Fruit fly (Drosophila melanogaster) whole organism, prepupa: ENCODE measurements around the gene Gycbeta100B.

ENCODE experiments used
- CG1621 ChIP-seq: fragments of 200-800 bp; sonication (Bioruptor generic); optimal IDR thresholded peaks from 3 replicates; lab custom pipeline; 2018; ENCODE audit warnings: missing biosample characterization, mild to moderate bottlenecking, missing genetic modification characterization
- CG6276 ChIP-seq: fragments of 200-800 bp; sonication (Bioruptor generic); optimal IDR thresholded peaks from 2 replicates; lab custom pipeline; 2017; ENCODE audit warnings: missing biosample characterization, mild to moderate bottlenecking, missing genetic modification characterization
- Hr39 ChIP-seq: fragments of 200-800 bp; sonication (Bioruptor generic); optimal IDR thresholded peaks from 2 replicates; lab custom pipeline; 2016; ENCODE audit warnings: missing biosample characterization, missing genetic modification characterization

- TF ChIP-seq CG6276 (GFP tag; lab: Kevin White, UChicago) (no peak), Hr39 (GFP tag; lab: Kevin White, UChicago) (no peak), CG1621 (tag; lab: Kevin White, UChicago) (no peak)
Measured at dm6 chr3R:31125746-31126199, 8.4 kb upstream of the Gycbeta100B start, which contains the start of gene CG15554.
